Worm (Caenorhabditis elegans) whole organism, L1 larva: ENCODE results near the gene fip-5.

Experiments used
- F16B12.6 ChIP-seq: fragments of 150-350 bp; optimal IDR thresholded peaks from 2 replicates; lab custom pipeline; 2014; ENCODE audit warnings: missing biosample characterization, missing genetic modification characterization
- Y116A8C.19 ChIP-seq: sonication (generic microtip); optimal IDR thresholded peaks from 2 replicates; lab custom pipeline; 2016; ENCODE audit warnings: missing compliant biosample characterization, missing genetic modification characterization, borderline replicate concordance
- aha-1 ChIP-seq: fragments of 150-350 bp; optimal IDR thresholded peaks from 2 replicates; lab custom pipeline; 2014; ENCODE audit warnings: missing biosample characterization, missing genetic modification characterization
- alr-1 ChIP-seq: fragments of 200-800 bp; sonication (Bioruptor generic); optimal IDR thresholded peaks from 2 replicates; lab custom pipeline; 2018; ENCODE audit warnings: borderline replicate concordance, mild to moderate bottlenecking, missing genetic modification characterization, missing compliant biosample characterization
- aly-2 ChIP-seq: fragments of 150-350 bp; optimal IDR thresholded peaks from 2 replicates; lab custom pipeline; 2014; ENCODE audit warnings: missing biosample characterization, missing genetic modification characterization
- ama-1 ChIP-seq: fragments of 150-350 bp; optimal IDR thresholded peaks from 2 replicates; lab custom pipeline; 2014
- ceh-82 ChIP-seq, 3 experiments: fragments of 150-350 bp in 1 of 3; sonication (generic microtip) in 2 of 3; optimal IDR thresholded peaks; 2 replicates each; lab custom pipeline; 2014 to 2017; ENCODE audit warnings: missing biosample characterization in 3 of 3, missing genetic modification characterization in 3 of 3
- ceh-88 ChIP-seq: fragments of 200-800 bp; sonication (Bioruptor generic); IDR thresholded peaks from 2 replicates; pipeline ENCODE4 v1.3.6; 2022; ENCODE audit warnings: missing genetic modification characterization, missing compliant biosample characterization
- dpl-1 ChIP-seq, 3 experiments: fragments of 150-350 bp in 2 of 3; sonication (generic microtip) in 1 of 3; optimal IDR thresholded peaks; 2 replicates each; lab custom pipeline; 2014 to 2017; ENCODE audit warnings: missing biosample characterization in 3 of 3, missing genetic modification characterization in 3 of 3, missing genetic modification reagents in 3 of 3
- dsc-1 ChIP-seq: sonication (generic microtip); optimal IDR thresholded peaks from 2 replicates; lab custom pipeline; 2016; ENCODE audit warnings: mild to moderate bottlenecking, missing genetic modification characterization, missing compliant biosample characterization
- efl-1 ChIP-seq, 4 experiments: fragments of 150-350 bp; optimal IDR thresholded peaks in 3 of 4; peaks in 1 of 4; 1 replicate in 1 of 4; 2 replicates in 3 of 4; lab custom pipeline; 2014; ENCODE audit warnings: missing biosample characterization in 2 of 4, missing genetic modification characterization in 2 of 4, missing genetic modification reagents in 2 of 4
- efl-3 ChIP-seq: fragments of 200-800 bp; sonication (Bioruptor generic); optimal IDR thresholded peaks from 2 replicates; lab custom pipeline; 2018; ENCODE audit warnings: mild to moderate bottlenecking, missing genetic modification characterization, missing compliant biosample characterization
- elt-2 ChIP-seq: sonication (generic microtip); optimal IDR thresholded peaks from 2 replicates; lab custom pipeline; 2016; ENCODE audit warnings: missing genetic modification characterization, mild to moderate bottlenecking, inconsistent platforms, missing compliant biosample characterization, missing genetic modification reagents
- elt-3 ChIP-seq, 6 experiments: fragments of 150-350 bp in 1 of 6; sonication (generic microtip); optimal IDR thresholded peaks; 2 replicates each; lab custom pipeline; 2017 to 2018; ENCODE audit warnings: missing biosample characterization in 6 of 6, missing genetic modification characterization in 6 of 6, inconsistent platforms in 1 of 6
- ets-5 ChIP-seq: fragments of 200-800 bp; sonication (Bioruptor generic); IDR thresholded peaks from 2 replicates; pipeline ENCODE4 v1.3.6; 2022; ENCODE audit warnings: missing genetic modification characterization, missing compliant biosample characterization
- fkh-4 ChIP-seq: sonication (generic microtip); optimal IDR thresholded peaks from 2 replicates; lab custom pipeline; 2016; ENCODE audit warnings: missing compliant biosample characterization, missing genetic modification characterization, borderline replicate concordance
- fkh-8 ChIP-seq: sonication (generic microtip); optimal IDR thresholded peaks from 2 replicates; lab custom pipeline; 2016; ENCODE audit warnings: mild to moderate bottlenecking, missing genetic modification characterization, missing compliant biosample characterization
- hlh-4 ChIP-seq: sonication (generic microtip); optimal IDR thresholded peaks from 2 replicates; lab custom pipeline; 2016; ENCODE audit warnings: mild to moderate bottlenecking, missing genetic modification characterization, missing compliant biosample characterization
- irx-1 ChIP-seq: sonication (generic microtip); optimal IDR thresholded peaks from 2 replicates; lab custom pipeline; 2016; ENCODE audit warnings: missing genetic modification characterization, missing compliant biosample characterization
- isw-1 ChIP-seq: fragments of 200-800 bp; sonication (Bioruptor generic); IDR thresholded peaks from 2 replicates; pipeline ENCODE4 v1.3.6; 2022; ENCODE audit warnings: missing genetic modification characterization, missing compliant biosample characterization
- lin-13 ChIP-seq: fragments of 150-350 bp; optimal IDR thresholded peaks from 2 replicates; lab custom pipeline; 2014; ENCODE audit warnings: missing biosample characterization, missing genetic modification reagents, missing genetic modification characterization
- lin-14 ChIP-seq: fragments of 200-800 bp; sonication (Bioruptor generic); optimal IDR thresholded peaks from 2 replicates; lab custom pipeline; 2018; ENCODE audit warnings: mild to moderate bottlenecking, missing genetic modification characterization, moderate library complexity, missing compliant biosample characterization
- lin-15B ChIP-seq: fragments of 150-350 bp; sonication (generic microtip); optimal IDR thresholded peaks from 3 replicates; lab custom pipeline; 2014; ENCODE audit warnings: missing biosample characterization, missing genetic modification characterization
- lin-35 ChIP-seq, 2 experiments: fragments of 150-350 bp; optimal IDR thresholded peaks; 2 replicates each; lab custom pipeline; 2014; ENCODE audit warnings: missing biosample characterization in 2 of 2, missing genetic modification characterization in 2 of 2, missing genetic modification reagents in 2 of 2
- lin-39 ChIP-seq: fragments of 150-350 bp; optimal IDR thresholded peaks from 2 replicates; lab custom pipeline; 2014; ENCODE audit warnings: missing biosample characterization, missing genetic modification reagents, missing genetic modification characterization
- mab-9 ChIP-seq: fragments of 200-800 bp; sonication (Bioruptor generic); IDR thresholded peaks from 2 replicates; pipeline ENCODE4 v1.3.6; 2022; ENCODE audit warnings: missing genetic modification reagents, missing genetic modification characterization, missing compliant biosample characterization
- mdl-1 ChIP-seq, 2 experiments: fragments of 150-350 bp; optimal IDR thresholded peaks; 2 replicates each; lab custom pipeline; 2014 to 2017; ENCODE audit warnings: missing biosample characterization in 2 of 2, missing genetic modification characterization in 2 of 2, inconsistent platforms in 1 of 2
- mef-2 ChIP-seq: fragments of 150-350 bp; optimal IDR thresholded peaks from 2 replicates; lab custom pipeline; 2014; ENCODE audit warnings: missing biosample characterization, missing genetic modification characterization
- mep-1 ChIP-seq: fragments of 150-350 bp; optimal IDR thresholded peaks from 2 replicates; lab custom pipeline; 2014; ENCODE audit warnings: missing biosample characterization, missing genetic modification characterization
- nhr-12 ChIP-seq: sonication (generic microtip); optimal IDR thresholded peaks from 2 replicates; lab custom pipeline; 2017; ENCODE audit warnings: missing biosample characterization, missing genetic modification characterization
- nhr-19 ChIP-seq: fragments of 200-800 bp; sonication (Bioruptor generic); conservative IDR thresholded peaks from 2 replicates; pipeline ENCODE4 v1.3.6; 2022; ENCODE audit warnings: missing genetic modification characterization, missing compliant biosample characterization
- nhr-20 ChIP-seq: sonication (generic microtip); optimal IDR thresholded peaks from 2 replicates; lab custom pipeline; 2016; ENCODE audit warnings: mild to moderate bottlenecking, missing genetic modification characterization, missing compliant biosample characterization
- nhr-28 ChIP-seq: fragments of 150-350 bp; optimal IDR thresholded peaks from 2 replicates; lab custom pipeline; 2014; ENCODE audit warnings: missing biosample characterization, missing genetic modification characterization
- nhr-47 ChIP-seq: sonication (generic microtip); optimal IDR thresholded peaks from 2 replicates; lab custom pipeline; 2016; ENCODE audit warnings: mild to moderate bottlenecking, missing genetic modification characterization, moderate library complexity, missing compliant biosample characterization
- nhr-76 ChIP-seq: sonication (generic microtip); optimal IDR thresholded peaks from 2 replicates; lab custom pipeline; 2017; ENCODE audit warnings: missing biosample characterization, missing genetic modification characterization
- nhr-84 ChIP-seq: sonication (generic microtip); optimal IDR thresholded peaks from 2 replicates; lab custom pipeline; 2017; ENCODE audit warnings: missing biosample characterization, missing genetic modification characterization
- pag-3 ChIP-seq: sonication (generic microtip); optimal IDR thresholded peaks from 2 replicates; lab custom pipeline; 2017; ENCODE audit warnings: missing genetic modification characterization, mild to moderate bottlenecking, missing compliant biosample characterization, antibody characterized with exemption, borderline replicate concordance; ENCODE audit not compliant: insufficient read depth
- pax-3 ChIP-seq: fragments of 200-800 bp; sonication (Bioruptor generic); optimal IDR thresholded peaks from 2 replicates; lab custom pipeline; 2018; ENCODE audit warnings: mild to moderate bottlenecking, missing genetic modification characterization, moderate library complexity, missing compliant biosample characterization
- pqm-1 ChIP-seq: sonication (generic microtip); optimal IDR thresholded peaks from 3 replicates; lab custom pipeline; 2017; ENCODE audit warnings: missing biosample characterization, missing genetic modification characterization
- rnt-1 ChIP-seq: sonication (generic microtip); optimal IDR thresholded peaks from 2 replicates; lab custom pipeline; 2016; ENCODE audit warnings: mild to moderate bottlenecking, missing genetic modification characterization, moderate library complexity, missing compliant biosample characterization
- snu-23 ChIP-seq: sonication (generic microtip); optimal IDR thresholded peaks from 2 replicates; lab custom pipeline; 2016; ENCODE audit warnings: missing genetic modification characterization, missing compliant biosample characterization
- sptf-1 ChIP-seq: fragments of 150-350 bp; optimal IDR thresholded peaks from 2 replicates; lab custom pipeline; 2014; ENCODE audit warnings: missing biosample characterization, missing genetic modification characterization
- swsn-7 ChIP-seq: sonication (generic microtip); optimal IDR thresholded peaks from 2 replicates; lab custom pipeline; 2016; ENCODE audit warnings: missing genetic modification characterization, missing compliant biosample characterization
- tlp-1 ChIP-seq: fragments of 150-350 bp; optimal IDR thresholded peaks from 2 replicates; lab custom pipeline; 2014; ENCODE audit warnings: missing biosample characterization, missing genetic modification characterization
- unc-130 ChIP-seq: fragments of 150-350 bp; optimal IDR thresholded peaks from 2 replicates; lab custom pipeline; 2017; ENCODE audit warnings: missing biosample characterization, missing genetic modification characterization, inconsistent platforms
- unc-30 ChIP-seq: sonication (generic microtip); optimal IDR thresholded peaks from 2 replicates; lab custom pipeline; 2017; ENCODE audit warnings: missing biosample characterization, missing genetic modification characterization
- unc-62 ChIP-seq: fragments of 150-350 bp; optimal IDR thresholded peaks from 2 replicates; lab custom pipeline; 2014; ENCODE audit warnings: missing biosample characterization, missing genetic modification reagents, missing genetic modification characterization
- vab-15 ChIP-seq: sonication (generic microtip); optimal IDR thresholded peaks from 2 replicates; lab custom pipeline; 2017; ENCODE audit warnings: missing genotype, mild to moderate bottlenecking, missing genetic modification characterization, missing compliant biosample characterization
- xbp-1 ChIP-seq: sonication (generic microtip); optimal IDR thresholded peaks from 2 replicates; lab custom pipeline; 2016; ENCODE audit warnings: missing genetic modification characterization, missing compliant biosample characterization
- zip-4 ChIP-seq: fragments of 200-800 bp; sonication (Bioruptor generic); optimal IDR thresholded peaks from 2 replicates; lab custom pipeline; 2018; ENCODE audit warnings: mild to moderate bottlenecking, missing genetic modification characterization, moderate library complexity, missing compliant biosample characterization
- ztf-11 ChIP-seq, 2 experiments: sonication (generic microtip); optimal IDR thresholded peaks; 2 replicates each; lab custom pipeline; 2016 to 2017; ENCODE audit warnings: missing genetic modification characterization in 2 of 2, missing biosample characterization in 1 of 2, missing compliant biosample characterization in 1 of 2
- ztf-4 ChIP-seq: fragments of 150-350 bp; optimal IDR thresholded peaks from 2 replicates; lab custom pipeline; 2014; ENCODE audit warnings: missing biosample characterization, missing genetic modification characterization

Gene fip-5

ce11 chrX:10332035-10332614 is 29.6 kb downstream of the fip-5 start (continued):
- TF ChIP-seq irx-1 (tag; lab: Kevin White, UChicago) (no peak), lin-39 (tag; lab: Kevin White, UChicago) (no peak), aha-1 (no peak), nhr-76 (tag; lab: Kevin White, UChicago) (no peak), nhr-84 (tag; lab: Kevin White, UChicago) (no peak), nhr-28 (tag; lab: Kevin White, UChicago) (no peak), unc-30 (no peak), fkh-8 (tag; lab: Kevin White, UChicago) (no peak), zip-4 (GFP tag; lab: Kevin White, UChicago) (no peak), pax-3 (tag; lab: Kevin White, UChicago) (no peak), lin-35 (GFP tag; optimal IDR thresholded peaks at IDR 0.05; lab: Kevin White, UChicago) (peak in 1 of 2 experiments; percentile 14), elt-3 (tag; optimal IDR thresholded peaks at IDR 0.05; lab: Kevin White, UChicago) (peak in 2 of 6 experiments; percentile 4 to 71), ama-1 (lab: Kevin White, UChicago) (no peak), ztf-11 (tag; optimal IDR thresholded peaks at IDR 0.05; lab: Kevin White, UChicago) (no peak), snu-23 (GFP tag; lab: Kevin White, UChicago) (peak; percentile 43), rnt-1 (peak; percentile 72), alr-1 (tag; lab: Kevin White, UChicago) (no peak), fkh-4 (tag; lab: Kevin White, UChicago) (no peak), ceh-82 (tag; optimal IDR thresholded peaks at IDR 0.05; lab: Kevin White, UChicago) (peak in 1 of 3 experiments; percentile 15), mab-9 (no peak), lin-14 (GFP tag; lab: Kevin White, UChicago) (peak; percentile 84), xbp-1 (tag; lab: Kevin White, UChicago) (no peak), mef-2 (tag; lab: Kevin White, UChicago) (no peak), ztf-4 (tag; lab: Kevin White, UChicago) (no peak), unc-62 (GFP tag; lab: Kevin White, UChicago) (no peak), pqm-1 (tag; lab: Kevin White, UChicago) (no peak), nhr-12 (no peak), elt-2 (peak; percentile 47), tlp-1 (tag; lab: Kevin White, UChicago) (no peak), lin-13 (GFP tag; lab: Kevin White, UChicago) (no peak), efl-3 (no peak), vab-15 (tag; lab: Kevin White, UChicago) (no peak), mdl-1 (tag; optimal IDR thresholded peaks at IDR 0.05; lab: Kevin White, UChicago) (peak in 1 of 2 experiments; percentile 38), isw-1 (GFP tag; lab: Robert Waterston, UW) (no peak), nhr-20 (tag; lab: Kevin White, UChicago) (peak; percentile 65), nhr-47 (peak; percentile 25), unc-130 (tag; lab: Kevin White, UChicago) (peak; percentile 5), swsn-7 (no peak), ets-5 (GFP tag; lab: Robert Waterston, UW) (no peak), hlh-4 (tag; lab: Kevin White, UChicago) (no peak), nhr-19 (peak; percentile 56), Y116A8C.19 (tag; lab: Kevin White, UChicago) (no peak)

DNA sequence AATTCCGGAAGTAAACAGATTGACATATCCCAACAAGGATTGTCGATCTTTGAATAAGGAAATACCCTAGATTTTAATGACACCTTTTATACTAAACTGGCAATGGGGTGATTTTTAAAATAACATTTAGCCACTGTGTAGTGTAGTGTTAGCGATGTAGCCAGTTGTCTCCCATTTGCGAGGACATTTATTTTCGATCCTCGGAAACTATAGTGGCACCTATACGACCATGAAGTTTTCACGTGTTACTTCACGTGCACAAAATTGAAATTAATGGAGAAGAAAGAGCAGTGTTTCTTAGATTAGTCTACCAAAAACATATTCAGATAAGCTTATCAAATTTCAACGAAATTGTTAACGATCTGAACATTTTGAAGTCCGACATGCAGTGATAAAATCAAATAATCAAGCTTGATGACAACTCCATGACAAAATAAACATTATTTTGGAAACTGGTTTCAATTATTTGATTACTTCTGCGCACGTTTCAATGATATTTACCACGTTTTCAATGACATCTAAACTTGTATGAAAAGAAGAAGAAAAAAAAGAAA is 30.8 kb downstream of the fip-5 start, which contains the start of gene R07E3.4:
R07E3.4 (minus strand) TSS at position 51 of the 554 bp plus-strand sequence.
- no peak for TF ChIP-seq zip-4 (GFP tag; lab: Kevin White, UChicago)
- TF ChIP-seq pag-3 (tag; lab: Kevin White, UChicago), result no peak
- no peak for TF ChIP-seq sptf-1 (tag; lab: Kevin White, UChicago)
- no peak for TF ChIP-seq dsc-1
- TF ChIP-seq efl-1 (optimal IDR thresholded peaks at IDR 0.05; lab: Kevin White, UChicago), result no peak
- TF ChIP-seq efl-1 (GFP tag; optimal IDR thresholded peaks at IDR 0.05 in 1 of 2; lab: Kevin White, UChicago), result no peak
- TF ChIP-seq lin-39 (tag; lab: Kevin White, UChicago), result no peak
- TF ChIP-seq lin-15B (tag; lab: Kevin White, UChicago), result no peak
- TF ChIP-seq ceh-88 (GFP tag; lab: Robert Waterston, UW), result no peak
- TF ChIP-seq F16B12.6 (tag; lab: Kevin White, UChicago), result no peak
- no peak for TF ChIP-seq aly-2 (tag; lab: Kevin White, UChicago)
- TF ChIP-seq alr-1 (tag; lab: Kevin White, UChicago), result no peak
- no peak for TF ChIP-seq isw-1 (GFP tag; lab: Robert Waterston, UW)
- no peak for TF ChIP-seq ceh-82 (tag; optimal IDR thresholded peaks at IDR 0.05; lab: Kevin White, UChicago)
- no peak for TF ChIP-seq mef-2 (tag; lab: Kevin White, UChicago)
- no peak for TF ChIP-seq dpl-1 (GFP tag; optimal IDR thresholded peaks at IDR 0.05; lab: Kevin White, UChicago)
- TF ChIP-seq mep-1 (tag; lab: Kevin White, UChicago), result peak; percentile 18
